Fruit fly (Drosophila melanogaster) whole organism, embryonic: ENCODE results near the gene Mlp84B.

Experiments
- Bteb2 ChIP-seq: fragments of 200-800 bp; sonication (Bioruptor generic); optimal IDR thresholded peaks from 2 replicates; lab custom pipeline; 2016; ENCODE audit warnings: missing biosample characterization, missing genetic modification characterization
- CG10147 ChIP-seq: fragments of 200-800 bp; sonication (Bioruptor generic); optimal IDR thresholded peaks from 2 replicates; lab custom pipeline; 2019; ENCODE audit warnings: missing biosample characterization, mild to moderate bottlenecking, missing genetic modification characterization, moderate library complexity
- CG10267 ChIP-seq: fragments of 200-800 bp; sonication (Bioruptor generic); optimal IDR thresholded peaks from 2 replicates; lab custom pipeline; 2018; ENCODE audit warnings: missing biosample characterization, mild to moderate bottlenecking, missing genetic modification characterization, moderate library complexity
- CG10366 ChIP-seq: fragments of 200-800 bp; sonication (Bioruptor generic); IDR thresholded peaks from 2 replicates; pipeline ENCODE4 v1.3.6; 2022; ENCODE audit warnings: missing biosample characterization, missing genetic modification characterization
- CG11085 ChIP-seq: fragments of 200-800 bp; sonication (Bioruptor generic); IDR thresholded peaks from 2 replicates; pipeline ENCODE4 v1.3.6; 2022; ENCODE audit warnings: missing biosample characterization, missing genetic modification characterization
- CG11247 ChIP-seq: fragments of 200-800 bp; sonication (Bioruptor generic); IDR thresholded peaks from 2 replicates; pipeline ENCODE4 v1.3.6; 2022; ENCODE audit warnings: missing biosample characterization, missing genetic modification characterization
- CG11695 ChIP-seq: fragments of 200-800 bp; sonication (Bioruptor generic); IDR thresholded peaks from 3 replicates; pipeline ENCODE4 v1.3.6; 2022; ENCODE audit warnings: missing biosample characterization, missing genetic modification characterization
- CG1233 ChIP-seq: fragments of 200-800 bp; sonication (Bioruptor generic); optimal IDR thresholded peaks from 4 replicates; lab custom pipeline; 2018; ENCODE audit warnings: missing biosample characterization, mild to moderate bottlenecking, missing genetic modification characterization
- CG14441 ChIP-seq: fragments of 200-800 bp; sonication (Bioruptor generic); IDR thresholded peaks from 2 replicates; pipeline ENCODE4 v1.3.6; 2022; ENCODE audit warnings: missing biosample characterization, missing genetic modification characterization
- CG17568 ChIP-seq: fragments of 200-800 bp; sonication (Bioruptor generic); optimal IDR thresholded peaks from 2 replicates; lab custom pipeline; 2018; ENCODE audit warnings: missing biosample characterization, mild to moderate bottlenecking, missing genetic modification characterization, moderate library complexity
- CG17829 ChIP-seq: fragments of 200-800 bp; optimal IDR thresholded peaks from 2 replicates; lab custom pipeline; 2019; ENCODE audit warnings: missing biosample characterization, mild to moderate bottlenecking, missing genetic modification characterization, moderate library complexity
- CG18599 ChIP-seq: fragments of 200-800 bp; sonication (Bioruptor generic); optimal IDR thresholded peaks from 3 replicates; lab custom pipeline; 2017; ENCODE audit warnings: missing biosample characterization, missing genetic modification characterization, mild to moderate bottlenecking, moderate library complexity, missing genetic modification reagents
- CG2199 ChIP-seq: fragments of 200-800 bp; sonication (Bioruptor generic); IDR thresholded peaks from 3 replicates; pipeline ENCODE4 v1.3.6; 2022; ENCODE audit warnings: missing biosample characterization, missing genetic modification characterization
- CG2678 ChIP-seq: fragments of 200-800 bp; sonication (Bioruptor generic); optimal IDR thresholded peaks from 3 replicates; lab custom pipeline; 2019; ENCODE audit warnings: missing biosample characterization, mild to moderate bottlenecking, missing genetic modification characterization, moderate library complexity
- CG34376 ChIP-seq: fragments of 200-800 bp; sonication (Bioruptor generic); optimal IDR thresholded peaks from 2 replicates; lab custom pipeline; 2018; ENCODE audit warnings: missing biosample characterization, mild to moderate bottlenecking, missing genetic modification characterization
- CG6272 ChIP-seq: fragments of 200-800 bp; sonication (Bioruptor generic); IDR thresholded peaks from 2 replicates; pipeline ENCODE4 v1.3.6; 2022; ENCODE audit warnings: missing biosample characterization, missing genetic modification characterization
- CG7987 ChIP-seq: fragments of 200-800 bp; sonication (Bioruptor generic); optimal IDR thresholded peaks from 2 replicates; lab custom pipeline; 2018; ENCODE audit warnings: missing biosample characterization, mild to moderate bottlenecking, missing genetic modification characterization, moderate library complexity
- CG9797 ChIP-seq: fragments of 200-800 bp; sonication (Bioruptor generic); optimal IDR thresholded peaks from 3 replicates; lab custom pipeline; 2018; ENCODE audit warnings: missing biosample characterization, mild to moderate bottlenecking, missing genetic modification characterization
- Chrac-16 ChIP-seq: fragments of 200-800 bp; sonication (Bioruptor generic); optimal IDR thresholded peaks from 3 replicates; lab custom pipeline; 2016; ENCODE audit warnings: missing biosample characterization, missing genetic modification characterization
- D19B ChIP-seq: fragments of 200-800 bp; sonication (Bioruptor generic); optimal IDR thresholded peaks from 2 replicates; lab custom pipeline; 2017; ENCODE audit warnings: missing biosample characterization, mild to moderate bottlenecking, missing genetic modification characterization
- Eip74EF ChIP-seq, 2 experiments: fragments of 200-800 bp in 1 of 2; fragments of >200 bp in 1 of 2; sonication (Bioruptor generic) in 1 of 2; optimal IDR thresholded peaks; 2 replicates each; lab custom pipeline; 2017 to 2019; ENCODE audit warnings: missing biosample characterization in 2 of 2, missing genetic modification characterization in 2 of 2, mild to moderate bottlenecking in 1 of 2, moderate library complexity in 1 of 2
- Hand ChIP-seq: fragments of 200-800 bp; sonication (Bioruptor generic); optimal IDR thresholded peaks from 2 replicates; lab custom pipeline; 2017; ENCODE audit warnings: mild to moderate bottlenecking, missing biosample characterization, missing genetic modification reagents, missing genetic modification characterization
- Hr78 ChIP-seq, 2 experiments: fragments of 200-800 bp in 1 of 2; fragments of >200 bp in 1 of 2; sonication (Bioruptor generic) in 1 of 2; optimal IDR thresholded peaks; 2 replicates each; lab custom pipeline; 2017 to 2019; ENCODE audit warnings: missing biosample characterization in 2 of 2, missing genetic modification characterization in 2 of 2, mild to moderate bottlenecking in 1 of 2, moderate library complexity in 1 of 2
- Lhr ChIP-seq: fragments of 200-800 bp; sonication (Bioruptor generic); optimal IDR thresholded peaks from 3 replicates; lab custom pipeline; 2017; ENCODE audit warnings: mild to moderate bottlenecking, missing biosample characterization, missing genetic modification reagents, missing genetic modification characterization
- Meics ChIP-seq: fragments of 200-800 bp; sonication (Bioruptor generic); optimal IDR thresholded peaks from 2 replicates; lab custom pipeline; 2017; ENCODE audit warnings: missing biosample characterization, mild to moderate bottlenecking, missing genetic modification characterization
- Oaz ChIP-seq: fragments of 200-800 bp; sonication (Bioruptor generic); IDR thresholded peaks from 2 replicates; pipeline ENCODE4 v1.3.6; 2022; ENCODE audit warnings: missing biosample characterization, missing genetic modification characterization
- Opbp ChIP-seq: fragments of 200-800 bp; sonication (Bioruptor generic); IDR thresholded peaks from 3 replicates; pipeline ENCODE4 v1.3.6; 2022; ENCODE audit warnings: missing biosample characterization, missing genetic modification characterization; ENCODE audit not compliant: partially characterized antibody
- Pdp1 ChIP-seq, 2 experiments: fragments of 200-800 bp; sonication (Bioruptor generic); optimal IDR thresholded peaks; 3 replicates each; lab custom pipeline; 2016; ENCODE audit warnings: missing biosample characterization in 2 of 2, missing genetic modification characterization in 2 of 2, mild to moderate bottlenecking in 1 of 2, moderate library complexity in 1 of 2
- Rfx ChIP-seq: fragments of 200-800 bp; sonication (Bioruptor generic); IDR thresholded peaks from 2 replicates; pipeline ENCODE4 v1.3.6; 2022; ENCODE audit warnings: missing biosample characterization, missing genetic modification characterization
- Sox100B ChIP-seq: fragments of 200-800 bp; sonication (Bioruptor generic); optimal IDR thresholded peaks from 3 replicates; lab custom pipeline; 2018; ENCODE audit warnings: missing biosample characterization, mild to moderate bottlenecking, missing genetic modification characterization
- ab ChIP-seq: fragments of 200-800 bp; sonication (Bioruptor generic); optimal IDR thresholded peaks from 2 replicates; lab custom pipeline; 2016; ENCODE audit warnings: missing biosample characterization, missing genetic modification characterization
- bigmax ChIP-seq: fragments of 200-800 bp; sonication (Bioruptor generic); optimal IDR thresholded peaks from 2 replicates; lab custom pipeline; 2018; ENCODE audit warnings: missing biosample characterization, mild to moderate bottlenecking, missing genetic modification characterization
- btn ChIP-seq: fragments of 200-800 bp; sonication (Bioruptor generic); optimal IDR thresholded peaks from 2 replicates; lab custom pipeline; 2016; ENCODE audit warnings: missing biosample characterization, missing genetic modification characterization
- cad ChIP-seq: fragments of >200 bp; optimal IDR thresholded peaks from 2 replicates; lab custom pipeline; 2017; ENCODE audit warnings: missing biosample characterization, missing genetic modification characterization
- corto ChIP-seq: fragments of 200-800 bp; sonication (Bioruptor generic); optimal IDR thresholded peaks from 2 replicates; lab custom pipeline; 2016; ENCODE audit warnings: missing biosample characterization, mild to moderate bottlenecking, missing genetic modification characterization, moderate library complexity
- ems ChIP-seq: fragments of 200-800 bp; sonication (Bioruptor generic); optimal IDR thresholded peaks from 3 replicates; lab custom pipeline; 2016; ENCODE audit warnings: missing biosample characterization, missing genetic modification characterization
- fd3F ChIP-seq: fragments of 200-800 bp; sonication (Bioruptor generic); optimal IDR thresholded peaks from 2 replicates; lab custom pipeline; 2018; ENCODE audit warnings: missing biosample characterization, mild to moderate bottlenecking, missing genetic modification characterization, moderate library complexity
- gem ChIP-seq: fragments of 200-800 bp; sonication (Bioruptor generic); optimal IDR thresholded peaks from 2 replicates; lab custom pipeline; 2019; ENCODE audit warnings: missing biosample characterization, mild to moderate bottlenecking, missing genetic modification characterization, moderate library complexity
- lbe ChIP-seq: fragments of 200-800 bp; sonication (Bioruptor generic); optimal IDR thresholded peaks from 2 replicates; lab custom pipeline; 2016; ENCODE audit warnings: missing biosample characterization, mild to moderate bottlenecking, missing genetic modification characterization
- lmd ChIP-seq: fragments of 200-800 bp; sonication (Bioruptor generic); IDR thresholded peaks from 2 replicates; pipeline ENCODE4 v1.3.6; 2022; ENCODE audit warnings: missing biosample characterization, missing genetic modification characterization
- lola ChIP-seq, 3 experiments: fragments of >200 bp in 2 of 3; fragments of 200-800 bp in 1 of 3; sonication (Bioruptor generic) in 1 of 3; optimal IDR thresholded peaks; 2 replicates each; lab custom pipeline; 2017 to 2019; ENCODE audit warnings: missing biosample characterization in 3 of 3, missing genetic modification characterization in 3 of 3, mild to moderate bottlenecking in 1 of 3, moderate library complexity in 1 of 3
- mam ChIP-seq: fragments of 200-800 bp; sonication (Bioruptor generic); optimal IDR thresholded peaks from 3 replicates; lab custom pipeline; 2016; ENCODE audit warnings: missing biosample characterization, missing genetic modification characterization
- phol ChIP-seq: fragments of 200-800 bp; sonication (Bioruptor generic); optimal IDR thresholded peaks from 3 replicates; lab custom pipeline; 2018; ENCODE audit warnings: missing biosample characterization, mild to moderate bottlenecking, missing genetic modification characterization, moderate library complexity
- ranshi ChIP-seq: fragments of 200-800 bp; sonication (Bioruptor generic); IDR thresholded peaks from 2 replicates; pipeline ENCODE4 v1.3.6; 2022; ENCODE audit warnings: missing biosample characterization, missing genetic modification characterization
- scrt ChIP-seq: fragments of 200-800 bp; sonication (Bioruptor generic); optimal IDR thresholded peaks from 2 replicates; lab custom pipeline; 2018; ENCODE audit warnings: missing biosample characterization, mild to moderate bottlenecking, missing genetic modification characterization, moderate library complexity
- sens-2 ChIP-seq: fragments of 200-800 bp; sonication (Bioruptor generic); IDR thresholded peaks from 2 replicates; pipeline ENCODE4 v1.3.6; 2022; ENCODE audit warnings: missing biosample characterization, missing genetic modification characterization
- twi ChIP-seq: fragments of 200-800 bp; optimal IDR thresholded peaks from 2 replicates; lab custom pipeline; 2019; ENCODE audit warnings: missing biosample characterization, mild to moderate bottlenecking, missing genetic modification characterization, moderate library complexity
- wdn ChIP-seq: fragments of 200-800 bp; sonication (Bioruptor generic); IDR thresholded peaks from 2 replicates; pipeline ENCODE4 v1.3.6; 2022; ENCODE audit warnings: missing biosample characterization, missing genetic modification characterization
- zen ChIP-seq: fragments of 200-800 bp; sonication (Bioruptor generic); optimal IDR thresholded peaks from 3 replicates; lab custom pipeline; 2018; ENCODE audit warnings: missing biosample characterization, mild to moderate bottlenecking, missing genetic modification characterization, moderate library complexity
- zen2 ChIP-seq: fragments of 200-800 bp; sonication (Bioruptor generic); IDR thresholded peaks from 3 replicates; pipeline ENCODE4 v1.3.6; 2022; ENCODE audit warnings: missing biosample characterization, missing genetic modification characterization; ENCODE audit not compliant: partially characterized antibody

Gene Mlp84B

DNA sequence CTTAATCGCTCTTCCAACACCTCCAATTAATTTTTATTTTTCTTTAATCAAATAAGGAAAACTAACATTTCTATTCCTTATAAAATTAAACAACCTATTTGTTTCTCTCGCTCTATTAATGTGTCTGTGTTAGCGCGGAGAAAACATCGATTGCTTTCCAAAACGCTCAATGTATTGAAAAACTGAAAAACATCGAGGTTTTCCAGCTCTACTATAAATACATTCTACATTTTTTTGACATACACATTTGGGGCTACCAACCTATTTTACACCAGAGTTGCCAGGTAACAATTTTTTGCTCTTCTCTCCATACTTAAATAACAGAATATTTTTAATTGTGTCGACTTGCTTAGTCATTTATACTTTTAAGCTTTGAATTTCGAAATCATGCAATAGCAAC is 25.6 kb downstream of the Mlp84B start (continued):
- no peak for TF ChIP-seq Hand (GFP tag; lab: Kevin White, UChicago)
- TF ChIP-seq ranshi (GFP tag; lab: Robert Waterston, UW): no peak
- TF ChIP-seq lola (GFP tag; optimal IDR thresholded peaks at IDR 0.05; lab: Kevin White, UChicago): no peak
- TF ChIP-seq scrt (GFP tag; lab: Kevin White, UChicago): no peak
- no peak for TF ChIP-seq corto (GFP tag; lab: Kevin White, UChicago)
- TF ChIP-seq CG7987 (GFP tag; lab: Kevin White, UChicago): no peak
- no peak for TF ChIP-seq ems (GFP tag; lab: Kevin White, UChicago)
- TF ChIP-seq lmd (GFP tag; lab: Robert Waterston, UW): no peak
- TF ChIP-seq bigmax (GFP tag; lab: Kevin White, UChicago): peak; percentile 8
- TF ChIP-seq Sox100B (GFP tag; lab: Kevin White, UChicago): no peak
- peak; percentile 73; the same call in 1 of the 3 replicates for TF ChIP-seq CG2199
- TF ChIP-seq zen2 (GFP tag; lab: Robert Waterston, UW): peak; percentile 58; the same call in 2 of the 3 replicates
- no peak for TF ChIP-seq CG34376 (GFP tag; lab: Kevin White, UChicago)
- TF ChIP-seq Lhr (GFP tag; lab: Kevin White, UChicago): peak; percentile 81
- peak; percentile 47 for TF ChIP-seq mam
- no peak for TF ChIP-seq CG10366 (GFP tag; lab: Robert Waterston, UW)
- TF ChIP-seq phol: peak; percentile 37
- no peak for TF ChIP-seq fd3F
- no peak for TF ChIP-seq btn (GFP tag; lab: Kevin White, UChicago)
- TF ChIP-seq CG9797 (GFP tag; lab: Kevin White, UChicago): peak; percentile 13
- TF ChIP-seq CG10267 (tag; lab: Kevin White, UChicago): peak; percentile 70
- no peak for TF ChIP-seq gem (tag; lab: Kevin White, UChicago)
- TF ChIP-seq Pdp1 (GFP tag; optimal IDR thresholded peaks at IDR 0.05; lab: Kevin White, UChicago): peak; percentile 5 to 66
- peak; percentile 42; the same call in 1 of the 2 replicates for TF ChIP-seq CG6272 (GFP tag; lab: Robert Waterston, UW)
- TF ChIP-seq twi (tag; lab: Kevin White, UChicago): peak; percentile 2
- no peak for TF ChIP-seq cad (GFP tag; lab: Kevin White, UChicago)
- no peak for TF ChIP-seq Oaz (GFP tag; lab: Robert Waterston, UW)
- TF ChIP-seq CG11695 (GFP tag; lab: Robert Waterston, UW): no peak
- TF ChIP-seq Eip74EF (GFP tag; optimal IDR thresholded peaks at IDR 0.05; lab: Kevin White, UChicago): no peak
- no peak for TF ChIP-seq CG2678 (tag; lab: Kevin White, UChicago)
- no peak for TF ChIP-seq Hr78 (GFP tag; optimal IDR thresholded peaks at IDR 0.05; lab: Kevin White, UChicago)
- TF ChIP-seq CG18599 (GFP tag; lab: Kevin White, UChicago): no peak
- TF ChIP-seq CG10147 (GFP tag; lab: Kevin White, UChicago): no peak
- TF ChIP-seq ab (GFP tag; lab: Kevin White, UChicago): no peak
- peak; percentile 7 for TF ChIP-seq zen (tag; lab: Kevin White, UChicago)
- peak; percentile 18 for TF ChIP-seq Chrac-16 (GFP tag; lab: Kevin White, UChicago)
- no peak for TF ChIP-seq CG17568
- no peak for TF ChIP-seq lbe (GFP tag; lab: Kevin White, UChicago)
- no peak for TF ChIP-seq wdn (GFP tag; lab: Robert Waterston, UW)
- no peak for TF ChIP-seq CG11085 (GFP tag; lab: Robert Waterston, UW)
- no peak for TF ChIP-seq CG11247
- TF ChIP-seq Bteb2 (GFP tag; lab: Kevin White, UChicago): peak; percentile 46
- peak; percentile 42 for TF ChIP-seq CG17829 (tag; lab: Kevin White, UChicago)
- no peak for TF ChIP-seq CG14441
- TF ChIP-seq sens-2 (GFP tag; lab: Robert Waterston, UW): no peak
- TF ChIP-seq Opbp (GFP tag; lab: Robert Waterston, UW): peak; percentile 86
- no peak for TF ChIP-seq Meics (GFP tag; lab: Kevin White, UChicago)
- TF ChIP-seq D19B (GFP tag; lab: Kevin White, UChicago): no peak
- TF ChIP-seq CG1233 (GFP tag; lab: Kevin White, UChicago): no peak
- peak; percentile 43; the same call in 1 of the 2 replicates for TF ChIP-seq Rfx (GFP tag; lab: Robert Waterston, UW)
